Fruit fly (Drosophila melanogaster): ENCODE data around the gene OXA1L.

The OXA1L gene

dm6 chr3L:10853618-10854017 lies 32.7 kb downstream of the OXA1L start:
- no peak for TF ChIP-seq CG12942 (GFP tag; optimal IDR thresholded peaks at IDR 0.05)
- TF ChIP-seq CG3847 (GFP tag; IDR thresholded peaks at IDR 0.05) = no peak
- TF ChIP-seq D19A (tag; optimal IDR thresholded peaks at IDR 0.05) = peak; percentile 53
- TF ChIP-seq CG4707 (GFP tag; optimal IDR thresholded peaks at IDR 0.05) = no peak

dm6 chr3L:10853131-10853471 lies 33.2 kb downstream of the OXA1L start:
- TF ChIP-seq CG17361 (GFP tag; IDR thresholded peaks at IDR 0.05) (0 out of 3 replicates have a peak, but pooled peaks have one; percentile 16), CG12769 (tag; optimal IDR thresholded peaks at IDR 0.05) (peak; percentile 7), Ptx1 (GFP tag; IDR thresholded peaks at IDR 0.05) (peak; percentile 46; the same call in 1 of the 2 replicates), Rfx (GFP tag; IDR thresholded peaks at IDR 0.05) (peak; percentile 35; the same call in 1 of the 2 replicates), dysf (GFP tag; IDR thresholded peaks at IDR 0.05) (peak; percentile 1; the same call in 1 of the 3 replicates), row (GFP tag; IDR thresholded peaks at IDR 0.05) (peak; percentile 35; the same call in 1 of the 3 replicates), pfk (GFP tag; optimal IDR thresholded peaks at IDR 0.05) (no peak), Opbp (GFP tag; IDR thresholded peaks at IDR 0.05; ENCODE audit: partially characterized antibody) (peak; percentile 37; the same call in 2 of the 3 replicates), Poxn (GFP tag; IDR thresholded peaks at IDR 0.05) (peak; percentile 34; the same call in 1 of the 2 replicates), Bgb (GFP tag; IDR thresholded peaks at IDR 0.05; ENCODE audit: partially characterized antibody) (peak; percentile 21; the same call in 1 of the 2 replicates), Dad (GFP tag; optimal IDR thresholded peaks at IDR 0.05) (no peak), CG7839 (tag; optimal IDR thresholded peaks at IDR 0.05) (peak; percentile 2), rib (GFP tag; IDR thresholded peaks at IDR 0.05) (peak; percentile 87), pan (optimal IDR thresholded peaks at IDR 0.05) (no peak), pan (GFP tag; optimal IDR thresholded peaks at IDR 0.05 in 1 of 2, IDR thresholded peaks at IDR 0.05 in 1 of 2) (no peak), sens-2 (GFP tag; IDR thresholded peaks at IDR 0.05) (peak; percentile 3; the same call in 1 of the 2 replicates), CG4404 (GFP tag; IDR thresholded peaks at IDR 0.05) (0 out of 2 replicates have a peak, but pooled peaks have one; percentile 35), Trl (optimal IDR thresholded peaks at IDR 0.05) (peak in 1 of 2 experiments; percentile 16), Trl (GFP tag; optimal IDR thresholded peaks at IDR 0.05) (no peak), crol (GFP tag; IDR thresholded peaks at IDR 0.05) (peak; percentile 98), CG4424 (GFP tag; optimal IDR thresholded peaks at IDR 0.05) (no peak), sob (GFP tag; IDR thresholded peaks at IDR 0.05) (0 out of 2 replicates have a peak, but pooled peaks have one; percentile 21), Fer3 (tag; optimal IDR thresholded peaks at IDR 0.05) (no peak), lmd (GFP tag; IDR thresholded peaks at IDR 0.05) (peak; percentile 8; the same call in 1 of the 2 replicates), CG10366 (GFP tag; IDR thresholded peaks at IDR 0.05) (0 out of 2 replicates have a peak, but pooled peaks have one; percentile 3), Myb (GFP tag; optimal IDR thresholded peaks at IDR 0.05) (no peak), MESR4 (GFP tag; optimal IDR thresholded peaks at IDR 0.05) (no peak), bcd (GFP tag; optimal IDR thresholded peaks at IDR 0.05) (peak; percentile 16), Dref (GFP tag; IDR thresholded peaks at IDR 0.05) (no peak), CG17186 (GFP tag; optimal IDR thresholded peaks at IDR 0.05) (no peak), CG10979 (tag; optimal IDR thresholded peaks at IDR 0.05) (no peak), CG9932 (GFP tag; IDR thresholded peaks at IDR 0.05) (peak; percentile 44; the same call in 1 of the 2 replicates), fd64A (GFP tag; optimal IDR thresholded peaks at IDR 0.05) (no peak)

- no peak for TF ChIP-seq CG1233 (GFP tag; optimal IDR thresholded peaks at IDR 0.05)
- TF ChIP-seq lola (GFP tag; optimal IDR thresholded peaks at IDR 0.05) = no peak
- TF ChIP-seq danr (GFP tag; IDR thresholded peaks at IDR 0.05) = no peak
- no peak for TF ChIP-seq lilli (GFP tag; optimal IDR thresholded peaks at IDR 0.05)
- no peak for TF ChIP-seq CG16863 (GFP tag; optimal IDR thresholded peaks at IDR 0.05)
- TF ChIP-seq CG43689 (GFP tag; IDR thresholded peaks at IDR 0.05) = no peak
- no peak for TF ChIP-seq Sin3A (optimal IDR thresholded peaks at IDR 0.05)
- no peak for TF ChIP-seq Lim3 (GFP tag; IDR thresholded peaks at IDR 0.05)
- TF ChIP-seq unc-4 (GFP tag; IDR thresholded peaks at IDR 0.05; ENCODE audit: partially characterized antibody) = no peak
- TF ChIP-seq CG8089 (GFP tag; optimal IDR thresholded peaks at IDR 0.05) = no peak
- peak; percentile 4 for TF ChIP-seq HHEX (GFP tag; optimal IDR thresholded peaks at IDR 0.05)
- no peak for TF ChIP-seq Neu2 (GFP tag; optimal IDR thresholded peaks at IDR 0.05; ENCODE audit: borderline replicate concordance)
- no peak for TF ChIP-seq CG18599 (GFP tag; optimal IDR thresholded peaks at IDR 0.05)
Measured at dm6 chr3L:10852347-10853130, 33.7 kb downstream of the OXA1L start.
